Fruit fly (Drosophila melanogaster) whole organism, embryonic: ENCODE measurements around the gene FRG1.
A peak's percentile ranks its signal among the peaks of the same experiment; 100 is the strongest.

Experiments used
- Ada2b ChIP-seq: fragments of 200-800 bp; sonication (Bioruptor generic); IDR thresholded peaks from 2 replicates; pipeline ENCODE4 v1.3.6; 2022; ENCODE audit warnings: missing biosample characterization, missing genetic modification characterization
- Adf1 ChIP-seq: fragments of 200-800 bp; sonication (Bioruptor generic); IDR thresholded peaks from 2 replicates; pipeline ENCODE4 v1.3.6; 2022; ENCODE audit warnings: missing biosample characterization, missing genetic modification characterization
- Aef1 ChIP-seq: fragments of 200-800 bp; sonication (Bioruptor generic); IDR thresholded peaks from 3 replicates; pipeline ENCODE4 v1.3.6; 2022; ENCODE audit warnings: missing biosample characterization, missing genetic modification characterization
- C15 ChIP-seq: fragments of 200-800 bp; sonication (Bioruptor generic); IDR thresholded peaks from 3 replicates; pipeline ENCODE4 v1.3.6; 2022; ENCODE audit warnings: missing biosample characterization, missing genetic modification characterization
- CG10654 ChIP-seq: fragments of 200-800 bp; sonication (Bioruptor generic); optimal IDR thresholded peaks from 2 replicates; lab custom pipeline; 2016; ENCODE audit warnings: missing biosample characterization, missing genetic modification characterization
- CG12104 ChIP-seq: fragments of 200-800 bp; sonication (Bioruptor generic); optimal IDR thresholded peaks from 3 replicates; lab custom pipeline; 2016; ENCODE audit warnings: missing biosample characterization, missing genetic modification characterization
- CG13624 ChIP-seq: fragments of 200-800 bp; sonication (Bioruptor generic); optimal IDR thresholded peaks from 2 replicates; lab custom pipeline; 2016; ENCODE audit warnings: missing biosample characterization, missing genetic modification characterization
- CG13775 ChIP-seq: fragments of 200-800 bp; sonication (Bioruptor generic); optimal IDR thresholded peaks from 3 replicates; lab custom pipeline; 2017; ENCODE audit warnings: missing biosample characterization, mild to moderate bottlenecking, missing genetic modification characterization
- CG15011 ChIP-seq: fragments of 200-800 bp; sonication (Bioruptor generic); optimal IDR thresholded peaks from 3 replicates; lab custom pipeline; 2018; ENCODE audit warnings: missing biosample characterization, mild to moderate bottlenecking, missing genetic modification characterization
- CG15479 ChIP-seq: fragments of 200-800 bp; sonication (Bioruptor generic); optimal IDR thresholded peaks from 3 replicates; lab custom pipeline; 2019; ENCODE audit warnings: missing biosample characterization, mild to moderate bottlenecking, missing genetic modification characterization, moderate library complexity
- CG15601 ChIP-seq: fragments of 200-800 bp; sonication (Bioruptor generic); optimal IDR thresholded peaks from 3 replicates; lab custom pipeline; 2019; ENCODE audit warnings: missing biosample characterization, mild to moderate bottlenecking, missing genetic modification characterization, moderate library complexity
- CG16813 ChIP-seq: fragments of 200-800 bp; sonication (Bioruptor generic); IDR thresholded peaks from 3 replicates; pipeline ENCODE4 v1.3.6; 2022; ENCODE audit warnings: missing biosample characterization, missing genetic modification characterization; ENCODE audit not compliant: partially characterized antibody
- CG2120 ChIP-seq: fragments of 200-800 bp; sonication (Bioruptor generic); optimal IDR thresholded peaks from 3 replicates; lab custom pipeline; 2016; ENCODE audit warnings: missing biosample characterization, missing genetic modification characterization
- CG2199 ChIP-seq: fragments of 200-800 bp; sonication (Bioruptor generic); IDR thresholded peaks from 3 replicates; pipeline ENCODE4 v1.3.6; 2022; ENCODE audit warnings: missing biosample characterization, missing genetic modification characterization
- CG2202 ChIP-seq: fragments of 200-800 bp; sonication (Bioruptor generic); optimal IDR thresholded peaks from 2 replicates; lab custom pipeline; 2018; ENCODE audit warnings: missing biosample characterization, mild to moderate bottlenecking, missing genetic modification characterization
- CG2712 ChIP-seq: fragments of 200-800 bp; optimal IDR thresholded peaks from 3 replicates; lab custom pipeline; 2019; ENCODE audit warnings: missing biosample characterization, mild to moderate bottlenecking, missing genetic modification characterization, moderate library complexity
- CG31388 ChIP-seq: fragments of 200-800 bp; sonication (Bioruptor generic); optimal IDR thresholded peaks from 2 replicates; lab custom pipeline; 2016; ENCODE audit warnings: missing biosample characterization, missing genetic modification characterization
- CG34376 ChIP-seq: fragments of 200-800 bp; sonication (Bioruptor generic); optimal IDR thresholded peaks from 2 replicates; lab custom pipeline; 2018; ENCODE audit warnings: missing biosample characterization, mild to moderate bottlenecking, missing genetic modification characterization
- CG4617 ChIP-seq: fragments of 200-800 bp; sonication (Bioruptor generic); optimal IDR thresholded peaks from 3 replicates; lab custom pipeline; 2016; ENCODE audit warnings: missing biosample characterization, missing genetic modification characterization, borderline replicate concordance
- CG7357 ChIP-seq: fragments of 200-800 bp; sonication (Bioruptor generic); IDR thresholded peaks from 3 replicates; pipeline ENCODE4 v1.3.6; 2022; ENCODE audit warnings: missing biosample characterization, missing genetic modification characterization
- CG7987 ChIP-seq: fragments of 200-800 bp; sonication (Bioruptor generic); optimal IDR thresholded peaks from 2 replicates; lab custom pipeline; 2018; ENCODE audit warnings: missing biosample characterization, mild to moderate bottlenecking, missing genetic modification characterization, moderate library complexity
- CG8089 ChIP-seq: fragments of 200-800 bp; sonication (Bioruptor generic); optimal IDR thresholded peaks from 3 replicates; lab custom pipeline; 2016; ENCODE audit warnings: missing biosample characterization, missing genetic modification characterization
- CG8359 ChIP-seq: fragments of 200-800 bp; sonication (Bioruptor generic); optimal IDR thresholded peaks from 2 replicates; lab custom pipeline; 2017; ENCODE audit warnings: missing biosample characterization, mild to moderate bottlenecking, missing genetic modification characterization, borderline replicate concordance
- Dip3 ChIP-seq: fragments of 200-800 bp; sonication (Bioruptor generic); optimal IDR thresholded peaks from 3 replicates; lab custom pipeline; 2016; ENCODE audit warnings: missing biosample characterization, missing genetic modification characterization
- Dll ChIP-seq: fragments of 200-800 bp; sonication (Bioruptor generic); IDR thresholded peaks from 4 replicates; pipeline ENCODE4 v1.3.6; 2022; ENCODE audit warnings: missing biosample characterization, missing genetic modification characterization; ENCODE audit not compliant: partially characterized antibody
- Doc2 ChIP-seq: fragments of 200-800 bp; sonication (Bioruptor generic); IDR thresholded peaks from 2 replicates; pipeline ENCODE4 v1.3.6; 2022; ENCODE audit warnings: missing biosample characterization, missing genetic modification characterization
- H2.0 ChIP-seq: fragments of 200-800 bp; sonication (Bioruptor generic); IDR thresholded peaks from 2 replicates; pipeline ENCODE4 v1.3.6; 2022; ENCODE audit warnings: missing biosample characterization, missing genetic modification characterization
- HLH54F ChIP-seq: fragments of 200-800 bp; sonication (Bioruptor generic); optimal IDR thresholded peaks from 3 replicates; lab custom pipeline; 2016; ENCODE audit warnings: missing biosample characterization, missing genetic modification characterization
- Hmx ChIP-seq: fragments of 200-800 bp; sonication (Bioruptor generic); optimal IDR thresholded peaks from 2 replicates; lab custom pipeline; 2016; ENCODE audit warnings: missing biosample characterization, missing genetic modification characterization
- Hr78 ChIP-seq, 2 experiments: fragments of 200-800 bp in 1 of 2; fragments of >200 bp in 1 of 2; sonication (Bioruptor generic) in 1 of 2; optimal IDR thresholded peaks; 2 replicates each; lab custom pipeline; 2017 to 2019; ENCODE audit warnings: missing biosample characterization in 2 of 2, missing genetic modification characterization in 2 of 2, mild to moderate bottlenecking in 1 of 2, moderate library complexity in 1 of 2
- NFAT ChIP-seq: fragments of 200-800 bp; sonication (Bioruptor generic); IDR thresholded peaks from 2 replicates; pipeline ENCODE4 v1.3.6; 2022; ENCODE audit warnings: missing biosample characterization, missing genetic modification characterization
- NfI ChIP-seq: fragments of 200-800 bp; sonication (Bioruptor generic); optimal IDR thresholded peaks from 3 replicates; lab custom pipeline; 2018; ENCODE audit warnings: missing biosample characterization, mild to moderate bottlenecking, missing genetic modification characterization, moderate library complexity
- Oli ChIP-seq: fragments of 200-800 bp; sonication (Bioruptor generic); optimal IDR thresholded peaks from 2 replicates; lab custom pipeline; 2018; ENCODE audit warnings: missing biosample characterization, mild to moderate bottlenecking, missing genetic modification characterization, moderate library complexity
- Six4 ChIP-seq: fragments of 200-800 bp; sonication (Bioruptor generic); optimal IDR thresholded peaks from 2 replicates; lab custom pipeline; 2016; ENCODE audit warnings: missing biosample characterization, missing genetic modification characterization
- cato ChIP-seq: fragments of 200-800 bp; sonication (Bioruptor generic); optimal IDR thresholded peaks from 2 replicates; lab custom pipeline; 2016; ENCODE audit warnings: missing biosample characterization, missing genetic modification characterization, borderline replicate concordance
- emc ChIP-seq: fragments of 200-800 bp; sonication (Bioruptor generic); optimal IDR thresholded peaks from 2 replicates; lab custom pipeline; 2016; ENCODE audit warnings: missing biosample characterization, missing genetic modification characterization
- en ChIP-seq: fragments of 200-800 bp; sonication (Bioruptor generic); optimal IDR thresholded peaks from 2 replicates; lab custom pipeline; 2016; ENCODE audit warnings: missing biosample characterization, missing genetic modification characterization
- eyg ChIP-seq: fragments of 200-800 bp; sonication (Bioruptor generic); optimal IDR thresholded peaks from 3 replicates; lab custom pipeline; 2016; ENCODE audit warnings: missing biosample characterization, missing genetic modification characterization
- fru ChIP-seq: fragments of >200 bp; optimal IDR thresholded peaks from 2 replicates; lab custom pipeline; 2017
- gce ChIP-seq: fragments of 200-800 bp; sonication (Bioruptor generic); IDR thresholded peaks from 3 replicates; pipeline ENCODE4 v1.3.6; 2022; ENCODE audit warnings: missing biosample characterization, missing genetic modification characterization
- hth ChIP-seq: fragments of >200 bp; optimal IDR thresholded peaks from 2 replicates; lab custom pipeline; 2017; ENCODE audit warnings: inconsistent platforms
- kni ChIP-seq: fragments of 200-800 bp; sonication (Bioruptor generic); optimal IDR thresholded peaks from 3 replicates; lab custom pipeline; 2017; ENCODE audit warnings: mild to moderate bottlenecking, missing biosample characterization, missing genetic modification reagents, missing genetic modification characterization
- lbe ChIP-seq: fragments of 200-800 bp; sonication (Bioruptor generic); optimal IDR thresholded peaks from 2 replicates; lab custom pipeline; 2016; ENCODE audit warnings: missing biosample characterization, mild to moderate bottlenecking, missing genetic modification characterization
- lola ChIP-seq, 3 experiments: fragments of >200 bp in 2 of 3; fragments of 200-800 bp in 1 of 3; sonication (Bioruptor generic) in 1 of 3; optimal IDR thresholded peaks; 2 replicates each; lab custom pipeline; 2017 to 2019; ENCODE audit warnings: missing biosample characterization in 3 of 3, missing genetic modification characterization in 3 of 3, mild to moderate bottlenecking in 1 of 3, moderate library complexity in 1 of 3
- mam ChIP-seq: fragments of 200-800 bp; sonication (Bioruptor generic); optimal IDR thresholded peaks from 3 replicates; lab custom pipeline; 2016; ENCODE audit warnings: missing biosample characterization, missing genetic modification characterization
- nmo ChIP-seq: fragments of 200-800 bp; sonication (Bioruptor generic); optimal IDR thresholded peaks from 2 replicates; lab custom pipeline; 2018; ENCODE audit warnings: missing biosample characterization, mild to moderate bottlenecking, missing genetic modification characterization, moderate library complexity
- peb ChIP-seq: fragments of 200-800 bp; sonication (Bioruptor generic); IDR thresholded peaks from 2 replicates; pipeline ENCODE4 v1.3.6; 2022; ENCODE audit warnings: missing biosample characterization, missing genetic modification characterization
- tin ChIP-seq: fragments of 200-800 bp; sonication (Bioruptor generic); optimal IDR thresholded peaks from 3 replicates; lab custom pipeline; 2016; ENCODE audit warnings: missing biosample characterization, missing genetic modification characterization
- tx ChIP-seq: fragments of 200-800 bp; sonication (Bioruptor generic); optimal IDR thresholded peaks from 2 replicates; lab custom pipeline; 2016; ENCODE audit warnings: missing biosample characterization, missing genetic modification characterization

Gene FRG1

dm6 chr3L:20309758-20310733 is 13.3 kb upstream of the FRG1 start (continued):
- TF ChIP-seq NfI (GFP tag; lab: Kevin White, UChicago) (peak; percentile 32), CG31388 (no peak), Ada2b (GFP tag; lab: Robert Waterston, UW) (0 out of 2 replicates have a peak, but pooled peaks have one; percentile 13), H2.0 (GFP tag; lab: Robert Waterston, UW) (no peak), tx (GFP tag; lab: Kevin White, UChicago) (peak; percentile 53), nmo (GFP tag; lab: Kevin White, UChicago) (peak; percentile 58), gce (GFP tag; lab: Robert Waterston, UW) (no peak), CG10654 (GFP tag; lab: Kevin White, UChicago) (peak; percentile 11), CG7987 (peak; percentile 2), Dip3 (GFP tag; lab: Kevin White, UChicago) (peak; percentile 59), Dll (GFP tag; lab: Robert Waterston, UW) (peak; percentile 83), C15 (no peak), HLH54F (peak; percentile 65), CG4617 (peak; percentile 28), CG2712 (tag; lab: Kevin White, UChicago) (peak; percentile 50), CG8359 (GFP tag; lab: Kevin White, UChicago) (no peak), CG2120 (GFP tag; lab: Kevin White, UChicago) (peak; percentile 75), CG15601 (no peak), CG13624 (GFP tag; lab: Kevin White, UChicago) (peak; percentile 80), Oli (tag; lab: Kevin White, UChicago) (no peak), Hr78 (GFP tag; optimal IDR thresholded peaks at IDR 0.05; lab: Kevin White, UChicago) (no peak), emc (GFP tag; lab: Kevin White, UChicago) (peak; percentile 39), CG7357 (no peak), CG2202 (tag; lab: Kevin White, UChicago) (no peak), Aef1 (0 out of 3 replicates have a peak, but pooled peaks have one; percentile 31), NFAT (GFP tag; lab: Robert Waterston, UW) (no peak), CG15011 (GFP tag; lab: Kevin White, UChicago) (no peak), mam (GFP tag; lab: Kevin White, UChicago) (peak; percentile 71), CG12104 (GFP tag; lab: Kevin White, UChicago) (no peak), kni (GFP tag; lab: Kevin White, UChicago) (peak; percentile 22), CG34376 (no peak), CG13775 (GFP tag; lab: Kevin White, UChicago) (peak; percentile 37), CG8089 (GFP tag; lab: Kevin White, UChicago) (peak; percentile 40), cato (GFP tag; lab: Kevin White, UChicago) (no peak), tin (GFP tag; lab: Kevin White, UChicago) (peak; percentile 52), lola (GFP tag; optimal IDR thresholded peaks at IDR 0.05; lab: Kevin White, UChicago) (no peak), CG15479 (GFP tag; lab: Kevin White, UChicago) (peak; percentile 54), Doc2 (no peak), Adf1 (GFP tag; lab: Robert Waterston, UW) (peak; percentile 43; the same call in 1 of the 2 replicates), Hmx (GFP tag; lab: Kevin White, UChicago) (no peak), en (GFP tag; lab: Kevin White, UChicago) (no peak), Six4 (GFP tag; lab: Kevin White, UChicago) (peak; percentile 10), fru (no peak), peb (GFP tag; lab: Robert Waterston, UW) (no peak), CG2199 (0 out of 3 replicates have a peak, but pooled peaks have one; percentile 41), lbe (GFP tag; lab: Kevin White, UChicago) (peak; percentile 1), hth (lab: Kevin White, UChicago) (no peak), CG16813 (GFP tag; lab: Robert Waterston, UW) (peak; percentile 87), eyg (GFP tag; lab: Kevin White, UChicago) (no peak)
